Fruit fly (Drosophila melanogaster) whole organism, wandering third instar larva: ENCODE data around the gene Tdrd3.

Experiments
- Abd-B ChIP-seq: fragments of >200 bp; optimal IDR thresholded peaks from 2 replicates; lab custom pipeline; 2017; ENCODE audit warnings: missing biosample characterization, missing genetic modification characterization
- Hnf4 ChIP-seq: fragments of 200-800 bp; sonication (Bioruptor generic); optimal IDR thresholded peaks from 2 replicates; lab custom pipeline; 2016; ENCODE audit warnings: missing biosample characterization, mild to moderate bottlenecking, missing genetic modification characterization
- Jra ChIP-seq: sonication (Bioruptor generic); optimal IDR thresholded peaks from 2 replicates; lab custom pipeline; 2016; ENCODE audit warnings: missing biosample characterization, missing genetic modification characterization
- OdsH ChIP-seq: fragments of 200-800 bp; sonication (Bioruptor generic); optimal IDR thresholded peaks from 2 replicates; lab custom pipeline; 2016; ENCODE audit warnings: missing biosample characterization, mild to moderate bottlenecking, missing genetic modification characterization
- Sp1 ChIP-seq: fragments of 200-800 bp; sonication (Bioruptor generic); optimal IDR thresholded peaks from 3 replicates; lab custom pipeline; 2019; ENCODE audit warnings: missing biosample characterization, mild to moderate bottlenecking, missing genetic modification characterization, moderate library complexity
- br ChIP-seq: fragments of 200-800 bp; sonication (Bioruptor generic); optimal IDR thresholded peaks from 2 replicates; lab custom pipeline; 2016; ENCODE audit warnings: missing biosample characterization, missing genetic modification characterization
- brk ChIP-seq: fragments of 200-800 bp; sonication (Bioruptor generic); optimal IDR thresholded peaks from 2 replicates; lab custom pipeline; 2016; ENCODE audit warnings: missing biosample characterization, mild to moderate bottlenecking, missing genetic modification characterization
- fru ChIP-seq: fragments of 200-800 bp; sonication (Bioruptor generic); optimal IDR thresholded peaks from 3 replicates; lab custom pipeline; 2016; ENCODE audit warnings: missing biosample characterization, mild to moderate bottlenecking, missing genetic modification characterization
- lola ChIP-seq: fragments of >200 bp; optimal IDR thresholded peaks from 2 replicates; lab custom pipeline; 2017; ENCODE audit warnings: missing biosample characterization, missing genetic modification characterization
- pan ChIP-seq: fragments of >200 bp; optimal IDR thresholded peaks from 2 replicates; lab custom pipeline; 2017
- tai ChIP-seq: sonication (Bioruptor generic); optimal IDR thresholded peaks from 2 replicates; lab custom pipeline; 2016; ENCODE audit warnings: missing biosample characterization, missing genetic modification characterization
- usp ChIP-seq: fragments of >200 bp; optimal IDR thresholded peaks from 2 replicates; lab custom pipeline; 2017; ENCODE audit warnings: missing biosample characterization, missing genetic modification characterization
- woc ChIP-seq: sonication (Bioruptor generic); optimal IDR thresholded peaks from 2 replicates; lab custom pipeline; 2016; ENCODE audit warnings: missing biosample characterization, mild to moderate bottlenecking, missing genetic modification characterization

DNA sequence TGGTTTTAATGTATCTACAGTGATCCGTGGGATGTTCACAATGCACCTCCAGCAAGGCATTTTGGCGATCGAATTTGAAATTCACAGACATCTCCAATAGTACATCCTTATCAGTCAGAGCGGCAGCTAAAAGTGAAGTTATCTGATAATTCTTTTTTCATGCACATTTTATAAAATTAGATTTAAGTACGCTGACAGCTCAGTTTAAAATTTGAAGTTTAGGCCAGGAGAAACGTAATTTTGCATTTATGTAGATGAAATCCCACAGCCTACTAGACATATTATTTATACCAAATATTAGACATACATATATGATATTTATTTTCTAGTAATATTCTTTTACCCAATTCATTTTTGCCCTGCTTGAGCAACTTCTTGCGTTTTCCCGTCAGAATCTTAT, 25.6 kb upstream of the Tdrd3 start, which contains the start of gene Trl:
- TF ChIP-seq usp (no peak), Sp1 (GFP tag; lab: Kevin White, UChicago) (no peak), br (GFP tag; lab: Kevin White, UChicago) (no peak), fru (GFP tag; lab: Kevin White, UChicago) (no peak), lola (GFP tag; lab: Kevin White, UChicago) (no peak), tai (no peak), woc (GFP tag; lab: Kevin White, UChicago) (no peak), Jra (GFP tag; lab: Kevin White, UChicago) (no peak), pan (lab: Kevin White, UChicago) (no peak), Hnf4 (GFP tag; lab: Kevin White, UChicago) (no peak), OdsH (GFP tag; lab: Kevin White, UChicago) (no peak), brk (no peak), Abd-B (GFP tag; lab: Kevin White, UChicago) (no peak)
